Fruit fly (Drosophila melanogaster) whole organism, embryonic: ENCODE results near the gene MED28.

Experiments
- Atf6 ChIP-seq: fragments of 200-800 bp; sonication (Bioruptor generic); IDR thresholded peaks from 2 replicates; pipeline ENCODE4 v1.3.6; 2022; ENCODE audit warnings: missing biosample characterization, missing genetic modification characterization
- Bdp1 ChIP-seq: fragments of 200-800 bp; sonication (Bioruptor generic); optimal IDR thresholded peaks from 3 replicates; lab custom pipeline; 2016; ENCODE audit warnings: missing biosample characterization, missing genetic modification characterization
- BtbVII ChIP-seq: fragments of 200-800 bp; sonication (Bioruptor generic); optimal IDR thresholded peaks from 3 replicates; lab custom pipeline; 2017; ENCODE audit warnings: missing biosample characterization, mild to moderate bottlenecking, missing genetic modification characterization
- CG11247 ChIP-seq: fragments of 200-800 bp; sonication (Bioruptor generic); IDR thresholded peaks from 2 replicates; pipeline ENCODE4 v1.3.6; 2022; ENCODE audit warnings: missing biosample characterization, missing genetic modification characterization
- CG13775 ChIP-seq: fragments of 200-800 bp; sonication (Bioruptor generic); optimal IDR thresholded peaks from 3 replicates; lab custom pipeline; 2017; ENCODE audit warnings: missing biosample characterization, mild to moderate bottlenecking, missing genetic modification characterization
- CG15696 ChIP-seq: fragments of 200-800 bp; sonication (Bioruptor generic); optimal IDR thresholded peaks from 2 replicates; lab custom pipeline; 2019; ENCODE audit warnings: missing biosample characterization, mild to moderate bottlenecking, missing genetic modification characterization, moderate library complexity
- CG2202 ChIP-seq: fragments of 200-800 bp; sonication (Bioruptor generic); optimal IDR thresholded peaks from 2 replicates; lab custom pipeline; 2018; ENCODE audit warnings: missing biosample characterization, mild to moderate bottlenecking, missing genetic modification characterization
- CG3065 ChIP-seq: fragments of 200-800 bp; sonication (Bioruptor generic); optimal IDR thresholded peaks from 2 replicates; lab custom pipeline; 2016; ENCODE audit warnings: missing biosample characterization, missing genetic modification characterization
- CG31388 ChIP-seq: fragments of 200-800 bp; sonication (Bioruptor generic); optimal IDR thresholded peaks from 2 replicates; lab custom pipeline; 2016; ENCODE audit warnings: missing biosample characterization, missing genetic modification characterization
- CG33213 ChIP-seq: fragments of 200-800 bp; sonication (Bioruptor generic); optimal IDR thresholded peaks from 3 replicates; lab custom pipeline; 2016; ENCODE audit warnings: missing biosample characterization, missing genetic modification characterization
- CG3407 ChIP-seq: fragments of 200-800 bp; sonication (Bioruptor generic); optimal IDR thresholded peaks from 2 replicates; lab custom pipeline; 2018; ENCODE audit warnings: missing biosample characterization, mild to moderate bottlenecking, missing genetic modification characterization
- CG4424 ChIP-seq: fragments of 200-800 bp; sonication (Bioruptor generic); optimal IDR thresholded peaks from 3 replicates; lab custom pipeline; 2016; ENCODE audit warnings: missing biosample characterization, missing genetic modification characterization
- CG5180 ChIP-seq: fragments of 200-800 bp; sonication (Bioruptor generic); optimal IDR thresholded peaks from 3 replicates; lab custom pipeline; 2017; ENCODE audit warnings: missing biosample characterization, missing genetic modification characterization, mild to moderate bottlenecking, moderate library complexity, missing genetic modification reagents
- CG7271 ChIP-seq: fragments of 200-800 bp; sonication (Bioruptor generic); optimal IDR thresholded peaks from 2 replicates; lab custom pipeline; 2018; ENCODE audit warnings: missing biosample characterization, mild to moderate bottlenecking, missing genetic modification characterization, moderate library complexity
- CG8388 ChIP-seq: fragments of 200-800 bp; sonication (Bioruptor generic); optimal IDR thresholded peaks from 2 replicates; lab custom pipeline; 2019; ENCODE audit warnings: missing biosample characterization, mild to moderate bottlenecking, missing genetic modification characterization, moderate library complexity
- CG8924 ChIP-seq: fragments of 200-800 bp; optimal IDR thresholded peaks from 3 replicates; lab custom pipeline; 2019; ENCODE audit warnings: missing biosample characterization, mild to moderate bottlenecking, missing genetic modification characterization, moderate library complexity
- CG9817 ChIP-seq: fragments of 200-800 bp; sonication (Bioruptor generic); optimal IDR thresholded peaks from 2 replicates; lab custom pipeline; 2018; ENCODE audit warnings: missing biosample characterization, mild to moderate bottlenecking, missing genetic modification characterization, moderate library complexity
- Deaf1 ChIP-seq: fragments of 200-800 bp; optimal IDR thresholded peaks from 3 replicates; lab custom pipeline; 2019; ENCODE audit warnings: missing biosample characterization, mild to moderate bottlenecking, missing genetic modification characterization, moderate library complexity
- Drgx ChIP-seq: fragments of 200-800 bp; sonication (Bioruptor generic); IDR thresholded peaks from 2 replicates; pipeline ENCODE4 v1.3.6; 2022; ENCODE audit warnings: missing biosample characterization, missing genetic modification characterization
- E2f2 ChIP-seq: fragments of 200-800 bp; sonication (Bioruptor generic); IDR thresholded peaks from 2 replicates; pipeline ENCODE4 v1.3.6; 2022; ENCODE audit warnings: missing biosample characterization, missing genetic modification characterization
- Fer2 ChIP-seq: fragments of 200-800 bp; sonication (Bioruptor generic); optimal IDR thresholded peaks from 2 replicates; lab custom pipeline; 2018; ENCODE audit warnings: missing biosample characterization, mild to moderate bottlenecking, missing genetic modification characterization, moderate library complexity
- Gsc ChIP-seq: fragments of 200-800 bp; sonication (Bioruptor generic); IDR thresholded peaks from 2 replicates; pipeline ENCODE4 v1.3.6; 2022; ENCODE audit warnings: missing biosample characterization, missing genetic modification characterization
- Gug ChIP-seq: fragments of 200-800 bp; sonication (Bioruptor generic); IDR thresholded peaks from 4 replicates; pipeline ENCODE4 v1.3.6; 2022; ENCODE audit warnings: missing biosample characterization, missing genetic modification characterization
- H15 ChIP-seq: fragments of 200-800 bp; sonication (Bioruptor generic); IDR thresholded peaks from 3 replicates; pipeline ENCODE4 v1.3.6; 2022; ENCODE audit warnings: missing biosample characterization, missing genetic modification characterization
- Hmx ChIP-seq: fragments of 200-800 bp; sonication (Bioruptor generic); optimal IDR thresholded peaks from 2 replicates; lab custom pipeline; 2016; ENCODE audit warnings: missing biosample characterization, missing genetic modification characterization
- Lpt ChIP-seq: fragments of >200 bp; optimal IDR thresholded peaks from 2 replicates; lab custom pipeline; 2018; ENCODE audit warnings: missing biosample characterization, missing genetic modification characterization
- MBD-R2 ChIP-seq: fragments of 200-800 bp; sonication (Bioruptor generic); IDR thresholded peaks from 2 replicates; pipeline ENCODE4 v1.3.6; 2022; ENCODE audit warnings: missing biosample characterization, missing genetic modification characterization
- Mad ChIP-seq: fragments of 200-800 bp; sonication (Bioruptor generic); optimal IDR thresholded peaks from 2 replicates; lab custom pipeline; 2016; ENCODE audit warnings: missing biosample characterization, missing genetic modification characterization
- Meics ChIP-seq: fragments of 200-800 bp; sonication (Bioruptor generic); optimal IDR thresholded peaks from 2 replicates; lab custom pipeline; 2017; ENCODE audit warnings: missing biosample characterization, mild to moderate bottlenecking, missing genetic modification characterization
- Nf-YA ChIP-seq: fragments of 200-800 bp; sonication (Bioruptor generic); IDR thresholded peaks from 2 replicates; pipeline ENCODE4 v1.3.6; 2022; ENCODE audit warnings: missing biosample characterization, missing genetic modification characterization
- Oli ChIP-seq: fragments of 200-800 bp; sonication (Bioruptor generic); optimal IDR thresholded peaks from 2 replicates; lab custom pipeline; 2018; ENCODE audit warnings: missing biosample characterization, mild to moderate bottlenecking, missing genetic modification characterization, moderate library complexity
- PHDP ChIP-seq: fragments of 200-800 bp; sonication (Bioruptor generic); optimal IDR thresholded peaks from 3 replicates; lab custom pipeline; 2018; ENCODE audit warnings: missing biosample characterization, mild to moderate bottlenecking, missing genetic modification characterization, moderate library complexity
- Scr ChIP-seq: fragments of 200-800 bp; sonication (Bioruptor generic); IDR thresholded peaks from 2 replicates; pipeline ENCODE4 v1.3.6; 2022; ENCODE audit warnings: missing biosample characterization, missing genetic modification characterization; ENCODE audit not compliant: partially characterized antibody
- Vsx1 ChIP-seq: fragments of 200-800 bp; sonication (Bioruptor generic); optimal IDR thresholded peaks from 2 replicates; lab custom pipeline; 2017; ENCODE audit warnings: missing biosample characterization, mild to moderate bottlenecking, missing genetic modification characterization, missing genetic modification reagents
- ab ChIP-seq: fragments of 200-800 bp; sonication (Bioruptor generic); optimal IDR thresholded peaks from 2 replicates; lab custom pipeline; 2016; ENCODE audit warnings: missing biosample characterization, missing genetic modification characterization
- bsh ChIP-seq, 2 experiments: fragments of 200-800 bp; sonication (Bioruptor generic); optimal IDR thresholded peaks; 2 replicates each; lab custom pipeline; 2017 to 2018; ENCODE audit warnings: mild to moderate bottlenecking in 2 of 2, missing biosample characterization in 2 of 2, missing genetic modification characterization in 2 of 2, moderate library complexity in 1 of 2
- crp ChIP-seq, 2 experiments: fragments of 200-800 bp; sonication (Bioruptor generic); optimal IDR thresholded peaks; 2 replicates in 1 of 2; 3 replicates in 1 of 2; lab custom pipeline; 2017; ENCODE audit warnings: missing biosample characterization in 2 of 2, missing genetic modification characterization in 2 of 2, mild to moderate bottlenecking in 1 of 2, moderate library complexity in 1 of 2
- grau ChIP-seq: fragments of 200-800 bp; optimal IDR thresholded peaks from 3 replicates; lab custom pipeline; 2019; ENCODE audit warnings: missing biosample characterization, mild to moderate bottlenecking, missing genetic modification characterization, moderate library complexity
- hkb ChIP-seq, 2 experiments: fragments of 200-800 bp in 1 of 2; fragments of >200 bp in 1 of 2; sonication (Bioruptor generic) in 1 of 2; IDR thresholded peaks in 1 of 2; optimal IDR thresholded peaks in 1 of 2; 2 replicates each; pipeline versions ENCODE4 v1.3.6 to Lab custom; 2017 to 2022; ENCODE audit warnings: missing biosample characterization in 1 of 2, missing genetic modification characterization in 1 of 2
- insv ChIP-seq, 2 experiments: fragments of 200-800 bp; sonication (Bioruptor generic); optimal IDR thresholded peaks; 3 replicates each; lab custom pipeline; 2016 to 2018; ENCODE audit warnings: missing biosample characterization in 2 of 2, missing genetic modification characterization in 2 of 2
- jing ChIP-seq: fragments of 200-800 bp; sonication (Bioruptor generic); optimal IDR thresholded peaks from 2 replicates; lab custom pipeline; 2018; ENCODE audit warnings: missing biosample characterization, mild to moderate bottlenecking, missing genetic modification characterization
- mirr ChIP-seq: fragments of 200-800 bp; sonication (Bioruptor generic); optimal IDR thresholded peaks from 3 replicates; lab custom pipeline; 2018; ENCODE audit warnings: missing biosample characterization, mild to moderate bottlenecking, missing genetic modification characterization
- mld ChIP-seq: fragments of 200-800 bp; sonication (Bioruptor generic); IDR thresholded peaks from 3 replicates; pipeline ENCODE4 v1.3.6; 2022; ENCODE audit warnings: missing biosample characterization, missing genetic modification characterization; ENCODE audit not compliant: partially characterized antibody
- tna ChIP-seq: fragments of 200-800 bp; sonication (Bioruptor generic); IDR thresholded peaks from 2 replicates; pipeline ENCODE4 v1.3.6; 2022; ENCODE audit warnings: missing biosample characterization, missing genetic modification characterization; ENCODE audit not compliant: partially characterized antibody
- tx ChIP-seq: fragments of 200-800 bp; sonication (Bioruptor generic); optimal IDR thresholded peaks from 2 replicates; lab custom pipeline; 2016; ENCODE audit warnings: missing biosample characterization, missing genetic modification characterization
- z ChIP-seq: fragments of 200-800 bp; sonication (Bioruptor generic); IDR thresholded peaks from 3 replicates; pipeline ENCODE4 v1.3.6; 2022; ENCODE audit warnings: missing biosample characterization, missing genetic modification characterization
- zen ChIP-seq: fragments of 200-800 bp; sonication (Bioruptor generic); optimal IDR thresholded peaks from 3 replicates; lab custom pipeline; 2018; ENCODE audit warnings: missing biosample characterization, mild to moderate bottlenecking, missing genetic modification characterization, moderate library complexity

The MED28 gene

dm6 chr3R:25445546-25446400 is 31.0 kb upstream of the MED28 start (continued):
- peak; percentile 46 for TF ChIP-seq CG7271 (tag; lab: Kevin White, UChicago)
- peak; percentile 72 for TF ChIP-seq PHDP
- peak; percentile 74 for TF ChIP-seq Vsx1 (GFP tag; lab: Kevin White, UChicago)
- TF ChIP-seq Deaf1 (tag; lab: Kevin White, UChicago) = no peak
- no peak for TF ChIP-seq mirr (GFP tag; lab: Kevin White, UChicago)
- TF ChIP-seq CG13775 (GFP tag; lab: Kevin White, UChicago) = peak; percentile 51
- peak; percentile 82 to 91 for TF ChIP-seq bsh (GFP tag; optimal IDR thresholded peaks at IDR 0.05; lab: Kevin White, UChicago)
- TF ChIP-seq CG3407 (GFP tag; lab: Kevin White, UChicago) = peak; percentile 76
- peak in 1 of 2 experiments; percentile 22 for TF ChIP-seq crp (GFP tag; optimal IDR thresholded peaks at IDR 0.05; lab: Kevin White, UChicago)
- TF ChIP-seq E2f2 (GFP tag; lab: Robert Waterston, UW) = peak; percentile 16; the same call in 1 of the 2 replicates
- TF ChIP-seq Hmx (GFP tag; lab: Kevin White, UChicago) = no peak
- peak; percentile 78 for TF ChIP-seq CG2202 (tag; lab: Kevin White, UChicago)
- TF ChIP-seq CG33213 (GFP tag; lab: Kevin White, UChicago) = peak; percentile 33
- no peak for TF ChIP-seq CG9817 (tag; lab: Kevin White, UChicago)
- TF ChIP-seq tna (GFP tag; lab: Robert Waterston, UW) = 0 out of 2 replicates have a peak, but pooled peaks have one; percentile 8
- TF ChIP-seq Mad (GFP tag; lab: Kevin White, UChicago) = peak; percentile 39
- peak; percentile 90 for TF ChIP-seq Drgx (GFP tag; lab: Robert Waterston, UW)
- no peak for TF ChIP-seq Gsc (GFP tag; lab: Robert Waterston, UW)
- TF ChIP-seq CG11247 (GFP tag; lab: Robert Waterston, UW) = 0 out of 2 replicates have a peak, but pooled peaks have one; percentile 6
- TF ChIP-seq insv (GFP tag; optimal IDR thresholded peaks at IDR 0.05; lab: Kevin White, UChicago) = no peak
- TF ChIP-seq z (GFP tag; lab: Robert Waterston, UW) = no peak
- peak; percentile 44 for TF ChIP-seq CG8924
- peak; percentile 71 for TF ChIP-seq CG4424 (GFP tag; lab: Kevin White, UChicago)
- no peak for TF ChIP-seq mld (GFP tag; lab: Robert Waterston, UW)
- no peak for TF ChIP-seq CG3065
- TF ChIP-seq hkb (optimal IDR thresholded peaks at IDR 0.05; lab: Kevin White, UChicago) = no peak
- peak; percentile 78 for TF ChIP-seq hkb (GFP tag; IDR thresholded peaks at IDR 0.05; lab: Robert Waterston, UW)
- peak; percentile 49 for TF ChIP-seq ab (GFP tag; lab: Kevin White, UChicago)
- TF ChIP-seq BtbVII (GFP tag; lab: Kevin White, UChicago) = no peak
- TF ChIP-seq H15 (GFP tag; lab: Robert Waterston, UW) = peak; percentile 66; the same call in 1 of the 3 replicates
- TF ChIP-seq CG8388 = peak; percentile 81
- TF ChIP-seq jing (GFP tag; lab: Kevin White, UChicago) = peak; percentile 68
- no peak for TF ChIP-seq Bdp1 (GFP tag; lab: Kevin White, UChicago)
- TF ChIP-seq Nf-YA (GFP tag; lab: Robert Waterston, UW) = peak; percentile 52; the same call in 1 of the 2 replicates
- TF ChIP-seq Atf6 (GFP tag; lab: Robert Waterston, UW) = no peak
- peak; percentile 66 for TF ChIP-seq grau (tag; lab: Kevin White, UChicago)
- TF ChIP-seq Oli (tag; lab: Kevin White, UChicago) = peak; percentile 80
- peak; percentile 96 for TF ChIP-seq CG5180
- no peak for TF ChIP-seq Scr
- peak; percentile 46 for TF ChIP-seq zen (tag; lab: Kevin White, UChicago)
- no peak for TF ChIP-seq CG31388 (GFP tag; lab: Kevin White, UChicago)
- TF ChIP-seq Gug = peak; percentile 31; the same call in 1 of the 4 replicates
- TF ChIP-seq MBD-R2 (GFP tag; lab: Robert Waterston, UW) = no peak
- no peak for TF ChIP-seq Lpt (GFP tag; lab: Kevin White, UChicago)
- no peak for TF ChIP-seq Meics (GFP tag; lab: Kevin White, UChicago)
- no peak for TF ChIP-seq Fer2 (tag; lab: Kevin White, UChicago)
- no peak for TF ChIP-seq tx (GFP tag; lab: Kevin White, UChicago)
- peak; percentile 70 for TF ChIP-seq CG15696 (tag; lab: Kevin White, UChicago)
